Worm (Caenorhabditis elegans) whole organism, L4 larva: Measurements from ENCODE around the gene dpy-7.

ENCODE experiments used
- D1046.2 ChIP-seq: fragments of 200-800 bp; sonication (Bioruptor generic); IDR thresholded peaks from 2 replicates; pipeline ENCODE4 v1.3.6; 2022; ENCODE audit warnings: missing genetic modification characterization, missing compliant biosample characterization
- F44E2.7 ChIP-seq: fragments of 200-800 bp; sonication (Bioruptor generic); IDR thresholded peaks from 2 replicates; pipeline ENCODE4 v2.1.2; 2022; ENCODE audit warnings: missing genetic modification characterization, missing compliant biosample characterization
- R02D3.7 ChIP-seq: fragments of 150-350 bp; sonication (generic microtip); optimal IDR thresholded peaks from 3 replicates; lab custom pipeline; 2014; ENCODE audit warnings: missing biosample characterization, missing genetic modification characterization
- Y5F2A.4 ChIP-seq: fragments of 200-800 bp; sonication (Bioruptor generic); optimal IDR thresholded peaks from 2 replicates; lab custom pipeline; 2018; ENCODE audit warnings: mild to moderate bottlenecking, missing genetic modification characterization, missing compliant biosample characterization
- ZK546.5 ChIP-seq, 2 experiments: sonication (generic microtip); optimal IDR thresholded peaks; 2 replicates each; lab custom pipeline; 2017; ENCODE audit warnings: missing biosample characterization in 2 of 2, missing genetic modification characterization in 2 of 2
- aha-1 ChIP-seq: fragments of 150-350 bp; peaks from one replicate; lab custom pipeline; 2014; ENCODE audit warnings: missing biosample characterization, missing genetic modification characterization
- ceh-28 ChIP-seq: fragments of 150-350 bp; optimal IDR thresholded peaks from 2 replicates; lab custom pipeline; 2014; ENCODE audit warnings: missing biosample characterization, missing genetic modification reagents, missing genetic modification characterization
- ceh-62 ChIP-seq: sonication (generic microtip); optimal IDR thresholded peaks from 2 replicates; lab custom pipeline; 2017; ENCODE audit warnings: missing biosample characterization, missing genetic modification characterization
- ces-1 ChIP-seq: fragments of 150-350 bp; sonication (generic microtip); optimal IDR thresholded peaks from 4 replicates; lab custom pipeline; 2014; ENCODE audit warnings: missing biosample characterization, missing genetic modification reagents, missing genetic modification characterization
- daf-12 ChIP-seq: fragments of 150-350 bp; optimal IDR thresholded peaks from 2 replicates; lab custom pipeline; 2014; ENCODE audit warnings: missing biosample characterization, missing genetic modification reagents, missing genetic modification characterization
- dmd-8 ChIP-seq: fragments of 200-800 bp; sonication (Bioruptor generic); IDR thresholded peaks from 2 replicates; pipeline ENCODE4 v1.3.6; 2022; ENCODE audit warnings: missing genetic modification characterization, missing compliant biosample characterization
- dmd-9 ChIP-seq: fragments of 200-800 bp; sonication (Bioruptor generic); IDR thresholded peaks from 2 replicates; pipeline ENCODE4 v1.3.6; 2022; ENCODE audit warnings: missing genetic modification reagents, missing genetic modification characterization, missing compliant biosample characterization
- egl-43 ChIP-seq: fragments of 200-800 bp; sonication (Bioruptor generic); IDR thresholded peaks from 2 replicates; pipeline ENCODE4 v1.3.6; 2022; ENCODE audit warnings: missing genetic modification reagents, missing genetic modification characterization, missing compliant biosample characterization
- gei-8 ChIP-seq: fragments of 200-800 bp; sonication (Bioruptor generic); optimal IDR thresholded peaks from 2 replicates; lab custom pipeline; 2018; ENCODE audit warnings: mild to moderate bottlenecking, missing genetic modification characterization, missing compliant biosample characterization
- hlh-11 ChIP-seq: fragments of 200-800 bp; sonication (Bioruptor generic); optimal IDR thresholded peaks from 2 replicates; lab custom pipeline; 2018; ENCODE audit warnings: mild to moderate bottlenecking, missing genetic modification characterization, missing compliant biosample characterization
- lin-15B ChIP-seq: fragments of 150-350 bp; sonication (generic microtip); optimal IDR thresholded peaks from 3 replicates; lab custom pipeline; 2014; ENCODE audit warnings: missing biosample characterization, missing genetic modification characterization
- lin-38 ChIP-seq: fragments of 200-800 bp; sonication (Bioruptor generic); IDR thresholded peaks from 2 replicates; pipeline ENCODE4 v1.3.6; 2022; ENCODE audit warnings: missing genetic modification reagents, missing genetic modification characterization, missing compliant biosample characterization
- lin-39 ChIP-seq: fragments of 150-350 bp; optimal IDR thresholded peaks from 2 replicates; lab custom pipeline; 2014; ENCODE audit warnings: missing biosample characterization, missing genetic modification reagents, missing genetic modification characterization
- lir-3 ChIP-seq: sonication (generic microtip); optimal IDR thresholded peaks from 2 replicates; lab custom pipeline; 2016; ENCODE audit warnings: mild to moderate bottlenecking, missing genetic modification characterization, missing compliant biosample characterization
- mdl-1 ChIP-seq, 2 experiments: fragments of 150-350 bp in 1 of 2; sonication (generic microtip) in 1 of 2; optimal IDR thresholded peaks; 2 replicates each; lab custom pipeline; 2014 to 2017; ENCODE audit warnings: missing biosample characterization in 2 of 2, missing genetic modification characterization in 2 of 2
- mdt-29 ChIP-seq: fragments of 200-800 bp; sonication (Bioruptor generic); IDR thresholded peaks from 2 replicates; pipeline ENCODE4 v1.3.6; 2022; ENCODE audit warnings: missing genetic modification reagents, missing genetic modification characterization, missing compliant biosample characterization
- mep-1 ChIP-seq: fragments of 150-350 bp; sonication (generic microtip); optimal IDR thresholded peaks from 3 replicates; lab custom pipeline; 2014; ENCODE audit warnings: missing biosample characterization, missing genetic modification characterization
- nhr-102 ChIP-seq: sonication (generic microtip); optimal IDR thresholded peaks from 2 replicates; lab custom pipeline; 2016; ENCODE audit warnings: mild to moderate bottlenecking, missing genetic modification characterization, moderate library complexity, missing compliant biosample characterization
- nhr-111 ChIP-seq: fragments of 200-800 bp; sonication (Bioruptor generic); optimal IDR thresholded peaks from 2 replicates; lab custom pipeline; 2018; ENCODE audit warnings: mild to moderate bottlenecking, missing genetic modification characterization, missing compliant biosample characterization
- nhr-237 ChIP-seq: sonication (generic microtip); optimal IDR thresholded peaks from 2 replicates; lab custom pipeline; 2017; ENCODE audit warnings: missing biosample characterization, missing genetic modification characterization
- nhr-25 ChIP-seq: sonication (generic microtip); optimal IDR thresholded peaks from 2 replicates; lab custom pipeline; 2017; ENCODE audit warnings: missing genetic modification characterization, mild to moderate bottlenecking, missing compliant biosample characterization, antibody characterized with exemption, moderate library complexity, borderline replicate concordance; ENCODE audit not compliant: insufficient read depth
- php-3 ChIP-seq: fragments of 200-800 bp; sonication (Bioruptor generic); IDR thresholded peaks from 2 replicates; pipeline ENCODE4 v1.3.6; 2022; ENCODE audit warnings: missing genetic modification reagents, missing genetic modification characterization, missing compliant biosample characterization
- sdz-12 ChIP-seq: fragments of 200-800 bp; sonication (Bioruptor generic); optimal IDR thresholded peaks from 2 replicates; lab custom pipeline; 2018; ENCODE audit warnings: mild to moderate bottlenecking, missing genetic modification characterization, missing compliant biosample characterization
- set-16 ChIP-seq: fragments of 200-800 bp; sonication (Bioruptor generic); IDR thresholded peaks from 2 replicates; pipeline ENCODE4 v1.3.6; 2022; ENCODE audit warnings: missing genetic modification reagents, missing genetic modification characterization, missing compliant biosample characterization
- snpc-4 ChIP-seq: fragments of 150-350 bp; optimal IDR thresholded peaks from 2 replicates; lab custom pipeline; 2014; ENCODE audit warnings: missing biosample characterization, missing genetic modification characterization
- tag-97 ChIP-seq: fragments of 200-800 bp; sonication (Bioruptor generic); IDR thresholded peaks from 2 replicates; pipeline ENCODE4 v1.3.6; 2022; ENCODE audit warnings: missing genetic modification characterization, missing compliant biosample characterization
- unc-62 ChIP-seq, 3 experiments: fragments of 150-350 bp in 1 of 3; sonication (generic microtip); optimal IDR thresholded peaks in 2 of 3; peaks in 1 of 3; 1 replicate in 1 of 3; 2 replicates in 2 of 3; lab custom pipeline; 2014 to 2017; ENCODE audit warnings: missing biosample characterization in 3 of 3, missing genetic modification characterization in 3 of 3, missing genetic modification reagents in 3 of 3, missing genotype in 1 of 3
- vab-7 ChIP-seq: fragments of 200-800 bp; sonication (Bioruptor generic); IDR thresholded peaks from 2 replicates; pipeline ENCODE4 v1.3.6; 2022; ENCODE audit warnings: missing genetic modification reagents, missing genetic modification characterization, missing compliant biosample characterization
- zfp-2 ChIP-seq: sonication (generic microtip); optimal IDR thresholded peaks from 2 replicates; lab custom pipeline; 2016; ENCODE audit warnings: mild to moderate bottlenecking, missing genetic modification characterization, missing compliant biosample characterization

The dpy-7 gene

ce11 chrX:7540033-7540432 is 2.4 kb upstream of the dpy-7 start, which contains the start of gene glb-16:
TSS of gene glb-16 (minus strand) at chrX:7540133.
- TF ChIP-seq F44E2.7 (GFP tag; lab: Robert Waterston, UW) = no peak
- TF ChIP-seq lin-15B (tag; lab: Kevin White, UChicago) = no peak
- no peak for TF ChIP-seq gei-8 (GFP tag; lab: Kevin White, UChicago)
- no peak for TF ChIP-seq lin-38
- TF ChIP-seq sdz-12 (GFP tag; lab: Kevin White, UChicago) = no peak
- TF ChIP-seq Y5F2A.4 = no peak
- TF ChIP-seq ZK546.5 (tag; optimal IDR thresholded peaks at IDR 0.05; lab: Kevin White, UChicago) = no peak
- no peak for TF ChIP-seq mdt-29 (GFP tag; lab: Robert Waterston, UW)
- no peak for TF ChIP-seq ces-1
- TF ChIP-seq nhr-102 = no peak
- no peak for TF ChIP-seq D1046.2
- TF ChIP-seq zfp-2 (tag; lab: Kevin White, UChicago) = no peak

- peak; percentile 84 for TF ChIP-seq aha-1 (tag; lab: Kevin White, UChicago)
- TF ChIP-seq dmd-9 = no peak
- peak; percentile 87; the same call in 1 of the 2 replicates for TF ChIP-seq set-16 (GFP tag; lab: Robert Waterston, UW)
- TF ChIP-seq dmd-8 = 0 out of 2 replicates have a peak, but pooled peaks have one; percentile 16
- no peak for TF ChIP-seq nhr-237 (tag; lab: Kevin White, UChicago)
Observed at ce11 chrX:7536869-7537268, 723 bp downstream of the dpy-7 start.

- TF ChIP-seq lir-3 (tag; lab: Kevin White, UChicago) (no peak), egl-43 (peak; percentile 60; the same call in 1 of the 2 replicates)
Observed at ce11 chrX:7534454-7534853, 3.1 kb downstream of the dpy-7 start.

- TF ChIP-seq nhr-25 (tag; lab: Kevin White, UChicago) = no peak
- no peak for TF ChIP-seq tag-97 (GFP tag; lab: Robert Waterston, UW)
- TF ChIP-seq nhr-237 (tag; lab: Kevin White, UChicago) = no peak
- TF ChIP-seq php-3 (GFP tag; lab: Robert Waterston, UW) = no peak
- no peak for TF ChIP-seq mep-1
- TF ChIP-seq ceh-62 (tag; lab: Kevin White, UChicago) = no peak
- no peak for TF ChIP-seq R02D3.7 (tag; lab: Kevin White, UChicago)
- TF ChIP-seq snpc-4 (tag; lab: Kevin White, UChicago) = no peak
- no peak for TF ChIP-seq lin-39 (tag; lab: Kevin White, UChicago)
- TF ChIP-seq daf-12 = no peak
- no peak for TF ChIP-seq vab-7 (GFP tag; lab: Robert Waterston, UW)
- no peak for TF ChIP-seq unc-62 (GFP tag; optimal IDR thresholded peaks at IDR 0.05 in 1 of 2; lab: Kevin White, UChicago)
- TF ChIP-seq unc-62 (tag; optimal IDR thresholded peaks at IDR 0.05; lab: Kevin White, UChicago) = no peak
- no peak for TF ChIP-seq nhr-111 (GFP tag; lab: Kevin White, UChicago)
- no peak for TF ChIP-seq hlh-11 (tag; lab: Kevin White, UChicago)
Observed at ce11 chrX:7532632-7533031, 5.0 kb downstream of the dpy-7 start, which contains the start of gene ceh-14. TSS of gene ceh-14 (minus strand) at chrX:7532732.

ce11 chrX:7525271-7525670 is 12.3 kb downstream of the dpy-7 start, which contains the start of gene F46C8.3:
TSS of gene F46C8.3 (plus strand) at chrX:7525571.
- TF ChIP-seq ceh-28 (tag; lab: Kevin White, UChicago) (no peak), mdl-1 (tag; optimal IDR thresholded peaks at IDR 0.05; lab: Kevin White, UChicago) (no peak), aha-1 (tag; lab: Kevin White, UChicago) (no peak)
